Worm (Caenorhabditis elegans) whole organism, L4 larva: ENCODE measurements around the gene C16C4.1.

Experiments
- dmd-6 ChIP-seq: fragments of 200-800 bp; sonication (Bioruptor generic); IDR thresholded peaks from 2 replicates; pipeline ENCODE4 v1.3.6; 2022; ENCODE audit warnings: missing genetic modification reagents, missing genetic modification characterization, missing compliant biosample characterization
- dpl-1 ChIP-seq: fragments of 150-350 bp; optimal IDR thresholded peaks from 2 replicates; lab custom pipeline; 2014; ENCODE audit warnings: missing biosample characterization, missing genetic modification reagents, missing genetic modification characterization
- egl-27 ChIP-seq: sonication (generic microtip); optimal IDR thresholded peaks from 3 replicates; lab custom pipeline; 2017; ENCODE audit warnings: missing biosample characterization, missing genetic modification reagents, missing genetic modification characterization
- fkh-10 ChIP-seq: fragments of 150-350 bp; optimal IDR thresholded peaks from 2 replicates; lab custom pipeline; 2014; ENCODE audit warnings: missing biosample characterization, missing genetic modification reagents, missing genetic modification characterization
- lin-15B ChIP-seq: fragments of 150-350 bp; sonication (generic microtip); optimal IDR thresholded peaks from 3 replicates; lab custom pipeline; 2014; ENCODE audit warnings: missing biosample characterization, missing genetic modification characterization
- mdl-1 ChIP-seq, 2 experiments: fragments of 150-350 bp in 1 of 2; sonication (generic microtip) in 1 of 2; optimal IDR thresholded peaks; 2 replicates each; lab custom pipeline; 2014 to 2017; ENCODE audit warnings: missing biosample characterization in 2 of 2, missing genetic modification characterization in 2 of 2
- nhr-10 ChIP-seq: fragments of 150-350 bp; optimal IDR thresholded peaks from 2 replicates; lab custom pipeline; 2014; ENCODE audit warnings: missing biosample characterization, missing genetic modification characterization
- nhr-28 ChIP-seq: fragments of 150-350 bp; optimal IDR thresholded peaks from 2 replicates; lab custom pipeline; 2014; ENCODE audit warnings: missing biosample characterization, missing genetic modification characterization
- pha-4 ChIP-seq, 2 experiments: fragments of 150-350 bp in 1 of 2; fragments of 200-800 bp in 1 of 2; sonication (Bioruptor generic) in 1 of 2; IDR thresholded peaks in 1 of 2; optimal IDR thresholded peaks in 1 of 2; 2 replicates each; pipeline versions ENCODE4 v1.3.6 to Lab custom; 2014 to 2022; ENCODE audit warnings: missing genetic modification characterization in 2 of 2, missing genetic modification reagents in 2 of 2, missing biosample characterization in 1 of 2, missing compliant biosample characterization in 1 of 2

DNA sequence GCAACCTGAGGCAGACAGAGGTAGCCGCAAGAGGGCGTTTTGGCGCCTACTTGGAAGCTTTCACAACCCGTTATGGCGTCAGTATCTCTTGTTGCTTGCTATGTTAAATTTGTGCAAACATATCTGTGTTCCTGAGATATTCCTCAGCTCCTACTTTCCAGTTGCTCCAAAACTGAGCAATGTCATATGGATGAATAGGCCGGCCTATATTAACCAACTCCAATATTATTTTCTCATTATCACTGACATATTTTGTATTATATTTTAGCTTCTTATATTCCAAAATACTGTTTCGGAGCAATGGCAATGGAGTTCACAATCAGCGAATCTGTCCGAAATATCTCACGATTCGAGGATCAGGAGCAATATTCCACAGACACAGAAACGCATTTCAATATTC, 18.4 kb upstream of the C16C4.1 start, which contains the start of gene math-13:
- TF ChIP-seq fkh-10 (GFP tag; lab: Kevin White, UChicago) (no peak), nhr-10 (tag; lab: Kevin White, UChicago) (no peak), nhr-28 (tag; lab: Kevin White, UChicago) (no peak), dmd-6 (GFP tag; lab: Robert Waterston, UW) (no peak), egl-27 (tag; lab: Kevin White, UChicago) (no peak), mdl-1 (tag; optimal IDR thresholded peaks at IDR 0.05; lab: Kevin White, UChicago) (no peak), pha-4 (GFP tag; IDR thresholded peaks at IDR 0.05; lab: Robert Waterston, UW) (no peak), pha-4 (tag; optimal IDR thresholded peaks at IDR 0.05; lab: Kevin White, UChicago) (no peak), dpl-1 (no peak), lin-15B (tag; lab: Kevin White, UChicago) (no peak)
